Worm (Caenorhabditis elegans): Measurements from ENCODE around the gene ugt-57.

Gene ugt-57

ce11 chrX:6958914-6959313 is 32.6 kb upstream of the ugt-57 start:
- TF ChIP-seq nhr-77 (tag; optimal IDR thresholded peaks at IDR 0.05), result no peak
- no peak for TF ChIP-seq lsy-12 (tag; optimal IDR thresholded peaks at IDR 0.05)
- TF ChIP-seq ceh-16 (tag; optimal IDR thresholded peaks at IDR 0.05), result no peak
- peak; percentile 5 for TF ChIP-seq lin-39 (tag; optimal IDR thresholded peaks at IDR 0.05)

DNA sequence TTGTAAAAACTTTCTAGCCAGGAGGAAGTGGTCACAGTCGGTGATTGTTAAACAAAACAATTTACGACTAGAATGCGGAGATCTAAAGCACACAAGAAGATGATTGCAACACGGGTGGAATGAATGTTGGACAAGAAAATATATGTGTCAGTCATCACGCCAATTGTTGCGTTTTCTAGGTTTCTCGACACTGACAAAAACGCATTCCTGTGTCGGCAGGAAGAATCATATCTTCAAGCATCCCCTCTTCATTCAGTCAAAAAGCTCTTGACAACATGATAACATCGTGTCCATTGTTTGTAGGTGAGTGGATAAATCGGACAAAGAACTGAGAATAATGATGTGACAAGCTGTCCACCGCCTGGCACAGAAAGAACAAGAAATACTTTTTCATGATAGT is 32.0 kb upstream of the ugt-57 start:
- TF ChIP-seq fos-1 (tag; optimal IDR thresholded peaks at IDR 0.05) (no peak), egl-27 (tag; optimal IDR thresholded peaks at IDR 0.05) (no peak), egl-5 (tag; optimal IDR thresholded peaks at IDR 0.05) (peak; percentile 49)

DNA sequence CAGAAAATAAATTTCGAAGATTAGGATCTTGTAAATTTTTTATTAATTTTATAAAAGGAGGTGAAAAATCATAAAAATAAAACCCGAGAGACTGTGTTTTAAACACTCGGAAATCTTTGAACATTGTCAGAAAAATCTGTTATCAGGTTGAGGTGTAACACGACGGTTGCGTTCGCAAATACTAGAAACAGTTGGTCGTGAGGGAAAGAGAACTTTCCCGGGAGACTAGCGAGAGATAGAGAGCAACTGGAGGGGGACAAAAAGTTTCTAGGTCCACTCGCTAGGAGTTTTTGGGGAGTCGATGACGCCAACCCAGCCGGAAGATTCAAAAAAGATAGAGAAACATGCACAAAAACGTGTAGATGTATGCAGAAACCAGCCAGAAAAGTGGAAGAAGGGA is 29.2 kb upstream of the ugt-57 start:
- no peak for TF ChIP-seq ama-1 (optimal IDR thresholded peaks at IDR 0.05)
- TF ChIP-seq skn-1 (tag; optimal IDR thresholded peaks at IDR 0.05), result no peak
- TF ChIP-seq lsy-12 (tag; optimal IDR thresholded peaks at IDR 0.05), result no peak
- no peak for TF ChIP-seq eor-1 (tag; optimal IDR thresholded peaks at IDR 0.05)
- peak; percentile 5 for TF ChIP-seq nfya-1 (tag; optimal IDR thresholded peaks at IDR 0.05; ENCODE audit: insufficient read depth)

DNA sequence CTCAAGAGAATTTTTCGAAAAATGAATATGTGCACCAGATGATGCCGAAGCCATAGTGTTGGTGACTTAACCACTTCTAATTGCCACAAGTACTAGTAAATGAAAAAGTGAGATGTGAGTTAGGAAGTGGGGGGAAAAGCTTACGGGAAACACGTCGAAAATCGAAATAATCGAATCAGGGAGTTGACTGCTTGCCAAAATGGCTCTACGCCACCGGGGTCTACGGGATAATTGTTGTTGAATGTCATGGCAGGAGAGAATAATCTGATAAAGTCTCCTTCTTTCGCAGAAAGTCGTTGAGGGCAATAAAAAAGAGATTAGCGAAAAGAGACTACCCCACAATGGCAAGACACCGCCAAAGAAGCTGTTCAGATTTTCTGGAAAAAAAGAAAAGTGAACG is 27.7 kb upstream of the ugt-57 start:
- no peak for TF ChIP-seq nhr-43 (tag; optimal IDR thresholded peaks at IDR 0.05; ENCODE audit: poor library complexity, severe bottlenecking)
- no peak for TF ChIP-seq nhr-23 (tag; optimal IDR thresholded peaks at IDR 0.05)
- no peak for TF ChIP-seq nhr-25 (tag; optimal IDR thresholded peaks at IDR 0.05)
- no peak for TF ChIP-seq ceh-9 (tag; optimal IDR thresholded peaks at IDR 0.05)
- no peak for TF ChIP-seq lsy-12 (tag; optimal IDR thresholded peaks at IDR 0.05)
- no peak for TF ChIP-seq nhr-77 (tag; optimal IDR thresholded peaks at IDR 0.05)
- TF ChIP-seq R02D3.7 (tag; optimal IDR thresholded peaks at IDR 0.05), result no peak
- no peak for TF ChIP-seq sea-2 (GFP tag; optimal IDR thresholded peaks at IDR 0.05)
- TF ChIP-seq elt-1 (tag; optimal IDR thresholded peaks at IDR 0.05), result no peak
- no peak for TF ChIP-seq tbx-2 (tag; optimal IDR thresholded peaks at IDR 0.05)
- TF ChIP-seq nhr-76 (tag; optimal IDR thresholded peaks at IDR 0.05), result no peak
- no peak for TF ChIP-seq egl-27 (tag; optimal IDR thresholded peaks at IDR 0.05)
- TF ChIP-seq pqm-1 (tag; optimal IDR thresholded peaks at IDR 0.05), result no peak
- TF ChIP-seq zag-1 (tag; optimal IDR thresholded peaks at IDR 0.05), result no peak
- TF ChIP-seq pha-4 (tag; optimal IDR thresholded peaks at IDR 0.05), result no peak
- TF ChIP-seq fos-1 (tag; optimal IDR thresholded peaks at IDR 0.05), result no peak
- TF ChIP-seq ceh-16 (tag; optimal IDR thresholded peaks at IDR 0.05), result no peak
- TF ChIP-seq hmg-11 (tag; optimal IDR thresholded peaks at IDR 0.05), result no peak
- no peak for TF ChIP-seq ceh-28 (tag; optimal IDR thresholded peaks at IDR 0.05)

ce11 chrX:6967057-6967456 is 24.5 kb upstream of the ugt-57 start, which contains the start of gene F01E11.3:
F01E11.3 (plus strand) TSS chrX:6967357.
- no peak for TF ChIP-seq nhr-11 (tag; optimal IDR thresholded peaks at IDR 0.05)
- no peak for TF ChIP-seq ZK546.5 (tag; optimal IDR thresholded peaks at IDR 0.05)
- no peak for TF ChIP-seq nhr-43 (tag; optimal IDR thresholded peaks at IDR 0.05; ENCODE audit: poor library complexity, severe bottlenecking)
- no peak for TF ChIP-seq fkh-10 (GFP tag; optimal IDR thresholded peaks at IDR 0.05)
- no peak for TF ChIP-seq sea-2 (GFP tag; optimal IDR thresholded peaks at IDR 0.05)
- no peak for TF ChIP-seq ztf-4 (tag; optimal IDR thresholded peaks at IDR 0.05)
- TF ChIP-seq ceh-82 (tag; optimal IDR thresholded peaks at IDR 0.05), result no peak
- no peak for TF ChIP-seq daf-12 (tag; optimal IDR thresholded peaks at IDR 0.05)
- TF ChIP-seq lin-15B (tag; optimal IDR thresholded peaks at IDR 0.05), result no peak
- TF ChIP-seq nhr-28 (tag; optimal IDR thresholded peaks at IDR 0.05), result no peak
- no peak for TF ChIP-seq zag-1 (tag; optimal IDR thresholded peaks at IDR 0.05)
- no peak for TF ChIP-seq R02D3.7 (tag; optimal IDR thresholded peaks at IDR 0.05)
- no peak for TF ChIP-seq jun-1 (tag; optimal IDR thresholded peaks at IDR 0.05)
- TF ChIP-seq unc-39 (tag; optimal IDR thresholded peaks at IDR 0.05), result no peak
- TF ChIP-seq elt-1 (tag; optimal IDR thresholded peaks at IDR 0.05), result no peak
- no peak for TF ChIP-seq elt-2 (tag; optimal IDR thresholded peaks at IDR 0.05)
- TF ChIP-seq ceh-28 (tag; optimal IDR thresholded peaks at IDR 0.05), result no peak
- TF ChIP-seq nhr-23 (tag; optimal IDR thresholded peaks at IDR 0.05), result no peak

Data from whole organism, L3 larva.